Fruit fly (Drosophila melanogaster) S2 (cell line): ENCODE measurements around the gene apn.

Experiments used
- CG8478 ChIP-seq: fragments of >200 bp; optimal IDR thresholded peaks from 2 replicates; lab custom pipeline; 2018
- CTCF ChIP-seq, 2 experiments: fragments of >200 bp; optimal IDR thresholded peaks; 2 replicates each; lab custom pipeline; 2018

Gene apn

dm6 chr3R:13288763-13289312 is at the start of gene apn:
Gene apn (minus strand): TSS chr3R:13288813.
- TF ChIP-seq CG8478 (lab: Kevin White, UChicago) = no peak
- no peak for TF ChIP-seq CTCF (optimal IDR thresholded peaks at IDR 0.05; lab: Kevin White, UChicago)

DNA sequence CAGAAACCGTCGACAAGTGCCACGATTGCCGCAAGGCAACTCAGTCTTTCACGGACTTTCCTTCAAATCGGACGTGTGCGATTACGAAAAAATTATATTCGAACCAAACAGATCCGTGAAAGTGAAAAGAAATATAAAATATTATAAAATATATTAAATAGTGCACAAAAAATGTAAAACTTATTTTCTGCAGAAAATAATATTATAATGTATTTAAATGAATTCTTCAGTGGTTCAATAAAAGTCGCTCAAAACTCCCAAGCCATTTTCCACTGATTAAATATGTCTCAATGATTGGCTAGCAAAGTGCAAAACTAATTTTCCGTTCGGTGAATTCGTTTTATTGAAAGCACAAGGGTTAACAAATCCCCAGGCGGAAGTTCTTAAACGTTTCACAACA is 49.4 kb upstream of the apn start, which contains the start of gene PK2-R1:
Gene PK2-R1, plus strand, starts transcription at position 301 of the 400 bp plus-strand sequence.
- no peak for TF ChIP-seq CG8478 (lab: Kevin White, UChicago)
- TF ChIP-seq CTCF (optimal IDR thresholded peaks at IDR 0.05; lab: Kevin White, UChicago) = no peak

dm6 chr3R:13334007-13334406 is 45.4 kb upstream of the apn start, which contains the start of gene PK2-R2:
Gene PK2-R2 (minus strand): TSS chr3R:13334166.
- TF ChIP-seq CG8478 (lab: Kevin White, UChicago) (no peak), CTCF (optimal IDR thresholded peaks at IDR 0.05; lab: Kevin White, UChicago) (no peak)

DNA sequence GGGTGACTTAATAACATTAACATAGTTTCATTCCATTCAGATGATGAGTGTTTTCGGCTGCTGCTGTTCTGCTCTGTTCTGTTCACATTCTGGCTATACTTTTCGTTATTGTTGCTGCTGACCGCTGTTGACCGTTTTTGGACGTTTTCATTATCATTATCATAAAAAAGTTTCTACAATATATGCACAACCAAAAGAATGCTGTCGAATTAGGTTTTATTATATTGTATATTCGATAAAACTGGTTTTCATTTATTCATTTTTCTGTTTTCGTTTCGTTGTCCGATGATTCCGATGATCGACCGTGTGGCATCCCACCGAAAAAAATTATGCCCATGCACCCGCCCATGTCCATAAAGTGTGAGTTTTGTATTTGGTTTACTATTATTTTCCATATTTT is 44.4 kb upstream of the apn start:
- TF ChIP-seq CG8478 (lab: Kevin White, UChicago) (no peak), CTCF (optimal IDR thresholded peaks at IDR 0.05; lab: Kevin White, UChicago) (no peak)

DNA sequence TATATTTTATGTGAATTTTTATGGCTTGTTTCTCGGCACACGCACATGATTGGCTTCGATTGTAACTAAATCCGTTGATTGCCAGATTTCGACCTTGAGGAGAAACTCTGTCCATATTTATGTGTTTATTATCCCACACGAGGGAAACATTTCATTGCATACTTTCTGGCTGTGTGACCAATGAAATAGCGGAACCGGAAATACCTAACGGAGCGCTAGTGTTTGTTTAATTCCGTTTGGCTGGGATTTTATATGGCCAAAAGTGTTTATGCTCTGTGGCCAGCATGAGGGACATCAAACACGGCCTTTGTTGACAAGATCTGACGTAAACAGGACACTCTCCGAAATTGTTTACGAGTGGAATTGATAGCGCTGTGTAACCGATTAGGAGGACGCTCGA is 31.3 kb upstream of the apn start:
- TF ChIP-seq CG8478 (lab: Kevin White, UChicago) (no peak), CTCF (optimal IDR thresholded peaks at IDR 0.05; lab: Kevin White, UChicago) (no peak)

dm6 chr3R:13319170-13319569 is 30.6 kb upstream of the apn start, which contains the start of gene CG45080:
Gene CG45080 (minus strand): TSS chr3R:13319270.
- TF ChIP-seq CG8478 (lab: Kevin White, UChicago) (no peak), CTCF (optimal IDR thresholded peaks at IDR 0.05; lab: Kevin White, UChicago) (no peak)

DNA sequence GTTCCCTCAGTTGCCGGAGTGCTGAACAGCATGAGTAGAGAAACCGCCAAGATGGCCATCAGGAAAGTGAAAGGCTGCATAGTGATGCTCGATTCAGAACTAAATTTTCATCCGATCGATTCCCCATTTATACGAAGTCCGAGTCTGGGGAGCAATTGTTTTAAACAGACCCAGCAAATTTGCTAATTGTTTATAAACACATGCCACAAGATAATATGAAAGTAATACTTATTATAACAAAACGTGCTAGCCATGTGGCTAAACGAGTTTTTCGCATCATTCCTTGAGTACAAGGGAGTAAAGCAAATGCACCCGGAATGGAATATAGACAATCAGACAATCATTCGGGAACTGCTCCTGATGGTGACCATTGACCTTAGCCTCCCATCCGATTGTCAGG is 24.5 kb upstream of the apn start, which contains the start of gene CG44142:
Gene CG44142, minus strand, starts transcription at position 101 of the 400 bp plus-strand sequence.
- no peak for TF ChIP-seq CG8478 (lab: Kevin White, UChicago)
- no peak for TF ChIP-seq CTCF (optimal IDR thresholded peaks at IDR 0.05; lab: Kevin White, UChicago)

dm6 chr3R:13309133-13309711 is 20.6 kb upstream of the apn start:
- no peak for TF ChIP-seq CG8478 (lab: Kevin White, UChicago)
- no peak for TF ChIP-seq CTCF (optimal IDR thresholded peaks at IDR 0.05; lab: Kevin White, UChicago)

- no peak for TF ChIP-seq CG8478 (lab: Kevin White, UChicago)
- TF ChIP-seq CTCF (optimal IDR thresholded peaks at IDR 0.05; lab: Kevin White, UChicago) = no peak
Observed at dm6 chr3R:13306595-13306994, 18.0 kb upstream of the apn start.

- TF ChIP-seq CTCF (optimal IDR thresholded peaks at IDR 0.05; lab: Kevin White, UChicago) (no peak), CG8478 (lab: Kevin White, UChicago) (no peak)
Observed at dm6 chr3R:13305318-13305899, 16.8 kb upstream of the apn start.

DNA sequence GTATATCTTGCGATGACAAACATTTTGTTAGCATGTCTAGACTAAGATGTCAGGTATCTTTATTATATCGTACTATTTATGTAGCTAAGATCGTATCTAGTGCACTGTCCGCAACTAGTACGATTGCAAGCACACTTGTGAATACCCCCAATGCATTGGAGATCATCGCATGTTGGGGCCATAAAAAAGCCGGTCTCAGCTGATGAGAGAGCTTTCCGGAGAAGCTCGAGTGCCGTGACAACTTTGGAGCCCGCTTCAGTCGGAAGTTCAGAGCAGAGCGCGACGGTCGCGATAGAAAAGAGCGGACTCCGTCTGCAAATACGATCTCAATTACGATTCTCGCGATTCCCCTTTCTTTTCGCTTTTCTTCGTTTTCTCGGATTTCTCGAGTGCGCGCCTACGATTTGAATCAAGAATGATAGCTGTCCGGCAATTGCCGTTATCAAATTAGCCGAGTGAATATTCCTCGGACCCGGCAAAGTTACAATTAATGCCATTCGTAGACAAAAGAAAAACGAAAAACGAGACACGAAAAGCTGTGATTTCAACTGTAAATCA is 16.0 kb upstream of the apn start:
- no peak for TF ChIP-seq CG8478 (lab: Kevin White, UChicago)
- no peak for TF ChIP-seq CTCF (optimal IDR thresholded peaks at IDR 0.05; lab: Kevin White, UChicago)

DNA sequence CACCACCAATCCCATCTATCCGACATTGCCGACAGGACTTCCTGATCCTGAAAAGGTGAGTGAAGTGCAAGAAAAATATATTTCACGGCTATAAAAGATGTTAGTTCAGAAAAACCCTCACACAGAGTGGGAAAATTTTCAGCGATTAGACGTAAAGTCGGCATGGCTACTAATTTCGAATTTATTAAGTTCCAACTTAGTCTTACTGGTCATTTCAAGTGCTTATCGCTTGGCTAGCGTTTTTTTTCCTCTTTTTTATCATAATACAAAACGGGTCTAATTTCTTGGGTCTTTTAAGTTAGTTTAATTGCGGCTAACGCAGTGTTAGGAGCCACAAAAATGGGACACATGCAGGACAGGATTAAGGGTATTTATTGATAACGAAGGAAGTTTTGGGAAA is 14.5 kb upstream of the apn start, which contains the start of gene CG43208:
Gene CG43208, plus strand, starts transcription at position 301 of the 400 bp plus-strand sequence.
- TF ChIP-seq CG8478 (lab: Kevin White, UChicago) (no peak), CTCF (optimal IDR thresholded peaks at IDR 0.05; lab: Kevin White, UChicago) (no peak)

dm6 chr3R:13302348-13302747 is 13.7 kb upstream of the apn start, which contains the start of gene CG32473:
Gene CG32473 (plus strand): TSS chr3R:13302648.
- TF ChIP-seq CTCF (optimal IDR thresholded peaks at IDR 0.05; lab: Kevin White, UChicago) = no peak
- TF ChIP-seq CG8478 (lab: Kevin White, UChicago) = no peak

- TF ChIP-seq CG8478 (lab: Kevin White, UChicago) (no peak), CTCF (optimal IDR thresholded peaks at IDR 0.05; lab: Kevin White, UChicago) (no peak)
Observed at dm6 chr3R:13298114-13298818, 9.7 kb upstream of the apn start, which contains the start of gene CG8774. Gene CG8774 (plus strand): TSS chr3R:13298768.
